Worm (Caenorhabditis elegans): ENCODE results near the gene T28A11.20.

- TF ChIP-seq flt-1 (GFP tag; IDR thresholded peaks at IDR 0.05) (no peak), cog-1 (tag; optimal IDR thresholded peaks at IDR 0.05) (no peak), tab-1 (GFP tag; IDR thresholded peaks at IDR 0.05) (no peak), ztf-29 (GFP tag; IDR thresholded peaks at IDR 0.05) (no peak), T22C8.4 (GFP tag; IDR thresholded peaks at IDR 0.05) (no peak), klf-2 (GFP tag; conservative IDR thresholded peaks at IDR 0.05) (no peak), ztf-23 (GFP tag; IDR thresholded peaks at IDR 0.05) (no peak), ref-1 (GFP tag; conservative IDR thresholded peaks at IDR 0.05) (no peak)
These were observed 47.4 kb upstream of the T28A11.20 start, which contains the start of gene C17B7.14 for ce11 chrV:3320432-3320831.
